Fruit fly (Drosophila melanogaster): ENCODE results near the gene CG8001.

Gene CG8001

dm6 chr3L:1739522-1740128 lies 16.3 kb upstream of the CG8001 start:
- peak; percentile 47 for TF ChIP-seq cic (GFP tag; optimal IDR thresholded peaks at IDR 0.05)
- TF ChIP-seq tj (GFP tag; optimal IDR thresholded peaks at IDR 0.05), result peak; percentile 90
- no peak for TF ChIP-seq pad (GFP tag; optimal IDR thresholded peaks at IDR 0.05)
- peak; percentile 43 for TF ChIP-seq CG12768 (GFP tag; optimal IDR thresholded peaks at IDR 0.05)

DNA sequence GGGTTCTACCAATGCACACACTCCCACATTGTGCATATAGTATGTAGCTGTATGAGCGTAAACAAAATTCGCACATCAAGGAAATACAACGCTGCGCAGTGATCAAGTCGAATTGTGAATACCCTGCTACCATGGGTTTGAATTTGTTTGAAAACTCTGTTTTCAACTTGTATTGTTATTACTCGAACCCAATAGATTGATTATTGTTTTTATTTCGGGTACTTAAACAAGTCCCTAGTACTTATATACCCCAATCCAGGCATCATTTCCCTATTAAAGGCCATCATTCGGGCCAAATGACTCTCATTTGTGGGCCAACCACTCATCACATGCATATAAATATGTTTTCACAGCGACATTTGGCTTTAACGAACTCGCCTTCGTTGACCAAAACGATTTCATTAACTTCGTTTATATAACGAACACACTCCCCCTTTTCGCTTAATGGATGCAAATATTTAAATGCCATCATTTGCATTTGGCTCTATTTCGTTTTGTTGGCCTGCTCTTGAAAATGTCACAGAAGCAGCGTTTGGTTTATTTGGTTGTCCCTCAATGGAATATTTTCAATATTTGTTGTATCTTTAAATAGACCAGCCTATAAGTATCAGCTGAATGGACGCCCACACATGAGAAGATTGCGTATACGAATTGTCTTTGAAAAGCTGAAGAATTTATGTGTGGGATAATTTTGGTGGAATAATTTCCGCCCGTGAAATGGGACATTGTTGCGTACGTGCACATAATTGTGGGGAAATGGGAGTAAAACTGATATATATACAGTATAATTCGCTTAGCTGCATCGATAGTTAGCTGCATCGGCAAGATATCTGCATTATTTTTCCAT lies 15.6 kb upstream of the CG8001 start:
- peak; percentile 15 for TF ChIP-seq CG5204 (GFP tag; optimal IDR thresholded peaks at IDR 0.05)
- TF ChIP-seq CG1620 (GFP tag; optimal IDR thresholded peaks at IDR 0.05), result no peak
- TF ChIP-seq Hr96 (GFP tag; optimal IDR thresholded peaks at IDR 0.05), result peak; percentile 7
- TF ChIP-seq Mnt (GFP tag; optimal IDR thresholded peaks at IDR 0.05), result no peak
- no peak for TF ChIP-seq cnc (optimal IDR thresholded peaks at IDR 0.05)
- no peak for TF ChIP-seq toe (GFP tag; optimal IDR thresholded peaks at IDR 0.05)
- TF ChIP-seq bab1 (GFP tag; optimal IDR thresholded peaks at IDR 0.05), result peak; percentile 16
- TF ChIP-seq pad (GFP tag; optimal IDR thresholded peaks at IDR 0.05), result no peak
- no peak for TF ChIP-seq CG14711 (tag; optimal IDR thresholded peaks at IDR 0.05)
- TF ChIP-seq ovo (GFP tag; optimal IDR thresholded peaks at IDR 0.05), result no peak
- TF ChIP-seq cic (GFP tag; optimal IDR thresholded peaks at IDR 0.05), result no peak
- TF ChIP-seq kay (GFP tag; ENCODE audit: borderline replicate concordance), result no peak
- TF ChIP-seq Crg-1 (GFP tag; optimal IDR thresholded peaks at IDR 0.05), result peak; percentile 25
- peak; percentile 44 for TF ChIP-seq CG33017 (tag; optimal IDR thresholded peaks at IDR 0.05)
- no peak for TF ChIP-seq CG12768 (GFP tag; optimal IDR thresholded peaks at IDR 0.05)
- no peak for TF ChIP-seq CG7045 (GFP tag; optimal IDR thresholded peaks at IDR 0.05)
- TF ChIP-seq tj (GFP tag; optimal IDR thresholded peaks at IDR 0.05), result peak; percentile 33
- no peak for TF ChIP-seq Clk (GFP tag; optimal IDR thresholded peaks at IDR 0.05)
- TF ChIP-seq CG11617 (GFP tag; optimal IDR thresholded peaks at IDR 0.05), result no peak

- peak; percentile 8 for TF ChIP-seq toe (GFP tag; optimal IDR thresholded peaks at IDR 0.05)
- TF ChIP-seq Crg-1 (GFP tag; optimal IDR thresholded peaks at IDR 0.05), result no peak
- peak; percentile 12 for TF ChIP-seq CG5204 (GFP tag; optimal IDR thresholded peaks at IDR 0.05)
- TF ChIP-seq pad (GFP tag; optimal IDR thresholded peaks at IDR 0.05), result no peak
- no peak for TF ChIP-seq cnc (optimal IDR thresholded peaks at IDR 0.05)
- no peak for TF ChIP-seq CG7045 (GFP tag; optimal IDR thresholded peaks at IDR 0.05)
- no peak for TF ChIP-seq tj (GFP tag; optimal IDR thresholded peaks at IDR 0.05)
These were observed 14.9 kb upstream of the CG8001 start for dm6 chr3L:1741107-1741506.

DNA sequence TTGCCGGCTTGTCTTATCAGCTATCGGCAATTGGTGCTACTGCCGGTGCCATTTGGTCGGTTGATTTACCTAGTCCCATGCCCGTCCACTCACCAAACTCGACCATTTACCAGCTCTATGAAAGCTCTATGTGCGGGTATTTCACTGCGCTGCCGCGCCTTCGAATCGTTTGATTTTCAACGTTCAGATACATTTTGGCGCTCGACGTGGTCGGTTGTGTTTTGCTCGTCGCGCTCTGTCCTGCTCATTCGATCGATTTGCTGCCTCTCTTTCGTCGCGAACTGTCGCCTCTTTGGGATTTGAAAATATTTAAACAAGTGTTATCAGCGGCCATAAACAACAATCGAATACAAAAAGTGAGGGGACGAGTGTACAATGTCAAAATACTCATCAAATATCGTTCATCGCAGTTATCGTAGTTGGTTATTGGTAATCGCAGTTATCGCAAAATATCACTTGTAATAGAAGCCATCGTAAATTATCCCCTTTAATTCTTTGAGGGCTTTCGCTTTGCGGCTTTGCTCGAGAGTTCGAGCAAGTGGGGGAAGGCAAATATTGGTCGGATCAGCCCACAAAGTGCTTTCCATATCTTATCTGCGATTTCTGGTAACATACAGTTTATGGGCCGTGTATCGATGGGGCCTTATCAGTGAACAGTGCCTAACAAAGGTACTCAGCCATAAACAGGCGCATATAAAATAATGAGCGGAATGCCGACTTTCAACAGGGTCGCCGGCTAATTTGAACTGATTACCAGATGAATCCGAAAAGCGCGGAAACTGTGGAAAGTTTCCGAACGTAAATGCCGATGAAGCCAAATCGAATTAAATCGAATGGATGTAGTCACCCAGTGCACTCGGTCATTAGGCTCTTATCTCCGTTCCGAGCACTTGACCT lies 14.1 kb upstream of the CG8001 start:
- peak; percentile 1 for TF ChIP-seq pad (GFP tag; optimal IDR thresholded peaks at IDR 0.05)
- TF ChIP-seq CG12768 (GFP tag; optimal IDR thresholded peaks at IDR 0.05), result peak; percentile 27
- TF ChIP-seq Crg-1 (GFP tag; optimal IDR thresholded peaks at IDR 0.05), result no peak
- no peak for TF ChIP-seq kay (GFP tag; ENCODE audit: borderline replicate concordance)
- TF ChIP-seq CG33017 (tag; optimal IDR thresholded peaks at IDR 0.05), result no peak
- TF ChIP-seq cnc (optimal IDR thresholded peaks at IDR 0.05), result no peak
- TF ChIP-seq CG1620 (GFP tag; optimal IDR thresholded peaks at IDR 0.05), result no peak
- TF ChIP-seq CG7045 (GFP tag; optimal IDR thresholded peaks at IDR 0.05), result no peak
- TF ChIP-seq CG14711 (tag; optimal IDR thresholded peaks at IDR 0.05), result no peak
- peak; percentile 66 for TF ChIP-seq cic (GFP tag; optimal IDR thresholded peaks at IDR 0.05)
- TF ChIP-seq Mnt (GFP tag; optimal IDR thresholded peaks at IDR 0.05), result peak; percentile 23
- TF ChIP-seq bab1 (GFP tag; optimal IDR thresholded peaks at IDR 0.05), result no peak
- no peak for TF ChIP-seq Clk (GFP tag; optimal IDR thresholded peaks at IDR 0.05)
- peak; percentile 12 for TF ChIP-seq tj (GFP tag; optimal IDR thresholded peaks at IDR 0.05)
- peak; percentile 2 for TF ChIP-seq CG5204 (GFP tag; optimal IDR thresholded peaks at IDR 0.05)
- TF ChIP-seq Hr96 (GFP tag; optimal IDR thresholded peaks at IDR 0.05), result no peak
- TF ChIP-seq CG11617 (GFP tag; optimal IDR thresholded peaks at IDR 0.05), result no peak

- no peak for TF ChIP-seq Crg-1 (GFP tag; optimal IDR thresholded peaks at IDR 0.05)
- peak; percentile 3 for TF ChIP-seq CG7045 (GFP tag; optimal IDR thresholded peaks at IDR 0.05)
- TF ChIP-seq kay (GFP tag; ENCODE audit: borderline replicate concordance), result peak; percentile 50
- no peak for TF ChIP-seq CG14711 (tag; optimal IDR thresholded peaks at IDR 0.05)
- TF ChIP-seq CG12768 (GFP tag; optimal IDR thresholded peaks at IDR 0.05), result no peak
- no peak for TF ChIP-seq pad (GFP tag; optimal IDR thresholded peaks at IDR 0.05)
- peak; percentile 64 for TF ChIP-seq cic (GFP tag; optimal IDR thresholded peaks at IDR 0.05)
These were observed 13.3 kb upstream of the CG8001 start for dm6 chr3L:1742552-1743097.

DNA sequence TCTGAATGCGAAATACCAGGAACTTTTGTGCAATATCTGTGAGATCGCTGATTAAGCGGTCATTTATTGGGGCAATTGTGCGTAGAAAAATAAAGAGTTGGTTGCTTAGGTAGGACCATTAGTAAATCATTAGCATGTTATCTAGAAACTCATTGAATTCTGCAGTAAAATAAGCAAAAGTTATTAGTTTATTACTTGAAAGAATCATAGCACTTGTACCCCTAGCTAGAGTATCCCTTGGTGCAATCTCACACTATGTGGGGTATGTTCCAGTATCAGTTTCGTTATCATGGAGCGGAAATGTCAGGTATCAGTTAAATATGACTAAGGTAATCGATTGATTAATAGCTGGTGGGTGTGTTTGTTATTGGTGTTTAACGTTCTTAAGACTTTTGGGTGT lies 10.5 kb upstream of the CG8001 start:
- TF ChIP-seq tj (GFP tag; optimal IDR thresholded peaks at IDR 0.05) (no peak), cic (GFP tag; optimal IDR thresholded peaks at IDR 0.05) (peak; percentile 22), cnc (optimal IDR thresholded peaks at IDR 0.05) (no peak), Clk (GFP tag; optimal IDR thresholded peaks at IDR 0.05) (no peak)

Data from whole organism, adult.